Worm (Caenorhabditis elegans): Measurements from ENCODE around the gene nex-2.

The nex-2 gene

DNA sequence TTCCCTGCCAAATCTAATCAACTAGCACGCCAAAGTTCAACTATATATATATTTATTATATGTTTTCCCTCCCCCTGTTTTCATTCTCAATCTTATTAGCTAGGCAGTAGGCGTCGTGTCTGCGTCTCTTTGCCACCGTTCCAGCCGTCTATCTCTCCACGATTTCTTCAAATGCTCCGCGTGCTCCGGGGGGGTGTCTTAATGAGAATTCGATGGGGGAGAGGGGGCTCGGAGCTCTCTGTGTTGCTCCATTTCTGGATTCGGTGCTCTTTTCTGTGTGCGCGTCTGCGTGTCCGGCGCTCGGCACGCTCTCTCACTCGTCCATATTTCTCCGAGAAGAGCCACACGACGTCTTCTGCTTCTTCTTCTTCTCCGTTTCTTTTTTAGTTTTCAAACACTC is 46.0 kb downstream of the nex-2 start:
- TF ChIP-seq lin-35 (GFP tag; optimal IDR thresholded peaks at IDR 0.05) (peak in 1 of 3 experiments; percentile 18), nfyb-1 (GFP tag; IDR thresholded peaks at IDR 0.05) (peak; percentile 34; the same call in 1 of the 2 replicates), cebp-1 (GFP tag; IDR thresholded peaks at IDR 0.05) (no peak), cebp-1 (tag; optimal IDR thresholded peaks at IDR 0.05) (peak; percentile 64), zfh-2 (GFP tag; conservative IDR thresholded peaks at IDR 0.05) (peak; percentile 99), nfya-2 (GFP tag; IDR thresholded peaks at IDR 0.05) (no peak), rec-8 (tag; optimal IDR thresholded peaks at IDR 0.05) (no peak), F22D6.2 (tag; optimal IDR thresholded peaks at IDR 0.05) (no peak), snpc-4 (GFP tag; optimal IDR thresholded peaks at IDR 0.05) (no peak), snpc-4 (tag; optimal IDR thresholded peaks at IDR 0.05) (peak in 1 of 4 experiments; percentile 16), K12H6.12 (tag; optimal IDR thresholded peaks at IDR 0.05) (peak; percentile 85), egrh-3 (GFP tag; IDR thresholded peaks at IDR 0.05) (peak; percentile 58; the same call in 1 of the 2 replicates), cebp-2 (GFP tag; IDR thresholded peaks at IDR 0.05) (peak; percentile 64; the same call in 1 of the 2 replicates), mcd-1 (GFP tag; IDR thresholded peaks at IDR 0.05) (peak; percentile 52), atf-7 (tag; optimal IDR thresholded peaks at IDR 0.05) (no peak), hmg-1.2 (GFP tag; IDR thresholded peaks at IDR 0.05) (peak; percentile 49), ceh-27 (GFP tag; optimal IDR thresholded peaks at IDR 0.05) (peak; percentile 50), lin-40 (tag; optimal IDR thresholded peaks at IDR 0.05) (peak; percentile 48), attf-5 (GFP tag; optimal IDR thresholded peaks at IDR 0.05) (peak; percentile 72), chd-7 (tag; optimal IDR thresholded peaks at IDR 0.05) (no peak), ztf-22 (GFP tag; optimal IDR thresholded peaks at IDR 0.05) (peak; percentile 58)

DNA sequence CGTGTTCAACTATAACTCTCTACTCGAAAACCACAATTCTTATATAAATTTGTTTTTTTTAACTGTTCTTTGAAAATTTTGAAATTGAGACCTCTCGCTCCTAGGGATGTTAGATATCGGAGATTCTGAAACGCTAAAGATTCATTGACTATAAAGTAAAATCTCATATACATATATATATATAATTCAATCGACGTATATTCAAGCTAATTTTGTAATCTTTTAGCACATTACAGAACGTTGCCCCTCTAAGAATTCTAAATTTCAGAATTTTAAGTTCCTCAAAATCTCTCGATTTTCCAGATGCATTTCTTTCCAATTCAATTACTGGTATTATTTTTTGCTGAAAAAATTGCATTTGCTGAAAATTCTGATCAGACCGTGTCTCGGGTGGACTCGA is 51.4 kb downstream of the nex-2 start, which contains the start of gene pad-2:
Gene pad-2, plus strand, starts transcription at position 301 of the 400 bp plus-strand sequence.
- no peak for TF ChIP-seq somi-1 (GFP tag; optimal IDR thresholded peaks at IDR 0.05)
- no peak for TF ChIP-seq ceh-100 (GFP tag; IDR thresholded peaks at IDR 0.05)
- TF ChIP-seq Y95B8A.8 (GFP tag; IDR thresholded peaks at IDR 0.05) = no peak
- no peak for TF ChIP-seq mcd-1 (GFP tag; IDR thresholded peaks at IDR 0.05)
- TF ChIP-seq ceh-79 (tag; optimal IDR thresholded peaks at IDR 0.05) = no peak
- no peak for TF ChIP-seq F52B5.7 (tag; optimal IDR thresholded peaks at IDR 0.05)

Measured in whole organism, young adult.